Fruit fly (Drosophila melanogaster) whole organism, embryonic: Measurements from ENCODE around the gene Fatp1.

ENCODE experiments used
- Atf6 ChIP-seq: fragments of 200-800 bp; sonication (Bioruptor generic); IDR thresholded peaks from 2 replicates; pipeline ENCODE4 v1.3.6; 2022; ENCODE audit warnings: missing biosample characterization, missing genetic modification characterization
- B-H1 ChIP-seq: fragments of 200-800 bp; sonication (Bioruptor generic); IDR thresholded peaks from 3 replicates; pipeline ENCODE4 v1.3.6; 2022; ENCODE audit warnings: missing biosample characterization, missing genetic modification characterization
- BEAF-32 ChIP-seq: fragments of 200-800 bp; sonication (Bioruptor generic); optimal IDR thresholded peaks from 3 replicates; lab custom pipeline; 2017; ENCODE audit warnings: missing biosample characterization, missing genetic modification characterization, mild to moderate bottlenecking, moderate library complexity, missing genetic modification reagents
- Bdp1 ChIP-seq: fragments of 200-800 bp; sonication (Bioruptor generic); optimal IDR thresholded peaks from 3 replicates; lab custom pipeline; 2016; ENCODE audit warnings: missing biosample characterization, missing genetic modification characterization
- Bgb ChIP-seq: fragments of 200-800 bp; sonication (Bioruptor generic); IDR thresholded peaks from 2 replicates; pipeline ENCODE4 v1.3.6; 2022; ENCODE audit warnings: missing biosample characterization, missing genetic modification characterization; ENCODE audit not compliant: partially characterized antibody
- CG10321 ChIP-seq: fragments of 200-800 bp; sonication (Bioruptor generic); IDR thresholded peaks from 2 replicates; pipeline ENCODE4 v1.3.6; 2022; ENCODE audit warnings: missing biosample characterization, missing genetic modification characterization
- CG11504 ChIP-seq: fragments of 200-800 bp; sonication (Bioruptor generic); optimal IDR thresholded peaks from 3 replicates; lab custom pipeline; 2019; ENCODE audit warnings: missing biosample characterization, mild to moderate bottlenecking, missing genetic modification characterization, moderate library complexity
- CG11695 ChIP-seq: fragments of 200-800 bp; sonication (Bioruptor generic); IDR thresholded peaks from 3 replicates; pipeline ENCODE4 v1.3.6; 2022; ENCODE audit warnings: missing biosample characterization, missing genetic modification characterization
- CG12071 ChIP-seq: fragments of 200-800 bp; sonication (Bioruptor generic); optimal IDR thresholded peaks from 3 replicates; lab custom pipeline; 2018; ENCODE audit warnings: missing biosample characterization, mild to moderate bottlenecking, missing genetic modification characterization
- CG13775 ChIP-seq: fragments of 200-800 bp; sonication (Bioruptor generic); optimal IDR thresholded peaks from 3 replicates; lab custom pipeline; 2017; ENCODE audit warnings: missing biosample characterization, mild to moderate bottlenecking, missing genetic modification characterization
- CG15479 ChIP-seq: fragments of 200-800 bp; sonication (Bioruptor generic); optimal IDR thresholded peaks from 3 replicates; lab custom pipeline; 2019; ENCODE audit warnings: missing biosample characterization, mild to moderate bottlenecking, missing genetic modification characterization, moderate library complexity
- CG1602 ChIP-seq: fragments of 200-800 bp; sonication (Bioruptor generic); optimal IDR thresholded peaks from 3 replicates; lab custom pipeline; 2016; ENCODE audit warnings: missing biosample characterization, missing genetic modification characterization
- CG1647 ChIP-seq: fragments of 200-800 bp; sonication (Bioruptor generic); optimal IDR thresholded peaks from 3 replicates; lab custom pipeline; 2016; ENCODE audit warnings: missing biosample characterization, missing genetic modification characterization
- CG18619 ChIP-seq: fragments of 200-800 bp; sonication (Bioruptor generic); optimal IDR thresholded peaks from 3 replicates; lab custom pipeline; 2017; ENCODE audit warnings: missing biosample characterization, mild to moderate bottlenecking, missing genetic modification characterization
- CG34376 ChIP-seq: fragments of 200-800 bp; sonication (Bioruptor generic); optimal IDR thresholded peaks from 2 replicates; lab custom pipeline; 2018; ENCODE audit warnings: missing biosample characterization, mild to moderate bottlenecking, missing genetic modification characterization
- CG4854 ChIP-seq: fragments of 200-800 bp; sonication (Bioruptor generic); optimal IDR thresholded peaks from 2 replicates; lab custom pipeline; 2016; ENCODE audit warnings: missing biosample characterization, missing genetic modification characterization, inconsistent platforms
- CG6654 ChIP-seq: fragments of 200-800 bp; sonication (Bioruptor generic); optimal IDR thresholded peaks from 2 replicates; lab custom pipeline; 2017; ENCODE audit warnings: missing biosample characterization, mild to moderate bottlenecking, missing genetic modification characterization
- CG7556 ChIP-seq: fragments of 200-800 bp; sonication (Bioruptor generic); optimal IDR thresholded peaks from 2 replicates; lab custom pipeline; 2017; ENCODE audit warnings: missing biosample characterization, mild to moderate bottlenecking, missing genetic modification characterization
- CG8089 ChIP-seq: fragments of 200-800 bp; sonication (Bioruptor generic); optimal IDR thresholded peaks from 3 replicates; lab custom pipeline; 2016; ENCODE audit warnings: missing biosample characterization, missing genetic modification characterization
- CG8281 ChIP-seq: fragments of 200-800 bp; sonication (Bioruptor generic); optimal IDR thresholded peaks from 2 replicates; lab custom pipeline; 2018; ENCODE audit warnings: missing biosample characterization, mild to moderate bottlenecking, missing genetic modification characterization, moderate library complexity
- CG8359 ChIP-seq: fragments of 200-800 bp; sonication (Bioruptor generic); optimal IDR thresholded peaks from 2 replicates; lab custom pipeline; 2017; ENCODE audit warnings: missing biosample characterization, mild to moderate bottlenecking, missing genetic modification characterization, borderline replicate concordance
- CG9817 ChIP-seq: fragments of 200-800 bp; sonication (Bioruptor generic); optimal IDR thresholded peaks from 2 replicates; lab custom pipeline; 2018; ENCODE audit warnings: missing biosample characterization, mild to moderate bottlenecking, missing genetic modification characterization, moderate library complexity
- CG9876 ChIP-seq: fragments of 200-800 bp; sonication (Bioruptor generic); optimal IDR thresholded peaks from 2 replicates; lab custom pipeline; 2016; ENCODE audit warnings: missing biosample characterization, missing genetic modification characterization
- Chrac-16 ChIP-seq: fragments of 200-800 bp; sonication (Bioruptor generic); optimal IDR thresholded peaks from 3 replicates; lab custom pipeline; 2016; ENCODE audit warnings: missing biosample characterization, missing genetic modification characterization
- CkIIα-i1 ChIP-seq: fragments of 200-800 bp; sonication (Bioruptor generic); IDR thresholded peaks from 2 replicates; pipeline ENCODE4 v1.3.6; 2022; ENCODE audit warnings: missing biosample characterization, missing genetic modification characterization
- CoRest ChIP-seq: fragments of 200-800 bp; sonication (Bioruptor generic); optimal IDR thresholded peaks from 3 replicates; lab custom pipeline; 2018; ENCODE audit warnings: missing biosample characterization, mild to moderate bottlenecking, missing genetic modification characterization, moderate library complexity
- Dip2 ChIP-seq: fragments of 200-800 bp; sonication (Bioruptor generic); IDR thresholded peaks from 2 replicates; pipeline ENCODE4 v1.3.6; 2022; ENCODE audit warnings: missing biosample characterization, missing genetic modification characterization
- E2f2 ChIP-seq: fragments of 200-800 bp; sonication (Bioruptor generic); IDR thresholded peaks from 2 replicates; pipeline ENCODE4 v1.3.6; 2022; ENCODE audit warnings: missing biosample characterization, missing genetic modification characterization
- Fer1 ChIP-seq: fragments of 200-800 bp; sonication (Bioruptor generic); optimal IDR thresholded peaks from 2 replicates; lab custom pipeline; 2017; ENCODE audit warnings: missing biosample characterization, mild to moderate bottlenecking, missing genetic modification characterization
- Hr51 ChIP-seq, 2 experiments: fragments of 200-800 bp; sonication (Bioruptor generic); optimal IDR thresholded peaks; 2 replicates in 1 of 2; 3 replicates in 1 of 2; lab custom pipeline; 2016 to 2018; ENCODE audit warnings: missing biosample characterization in 2 of 2, missing genetic modification characterization in 2 of 2, mild to moderate bottlenecking in 1 of 2, moderate library complexity in 1 of 2
- MBD-R2 ChIP-seq: fragments of 200-800 bp; sonication (Bioruptor generic); IDR thresholded peaks from 2 replicates; pipeline ENCODE4 v1.3.6; 2022; ENCODE audit warnings: missing biosample characterization, missing genetic modification characterization
- MESR4 ChIP-seq: fragments of 200-800 bp; sonication (Bioruptor generic); optimal IDR thresholded peaks from 2 replicates; lab custom pipeline; 2018; ENCODE audit warnings: missing biosample characterization, mild to moderate bottlenecking, missing genetic modification characterization, moderate library complexity
- NC2α ChIP-seq: fragments of 200-800 bp; sonication (Bioruptor generic); optimal IDR thresholded peaks from 2 replicates; lab custom pipeline; 2016; ENCODE audit warnings: missing biosample characterization, missing genetic modification characterization
- NC2β ChIP-seq: fragments of 200-800 bp; sonication (Bioruptor generic); optimal IDR thresholded peaks from 2 replicates; lab custom pipeline; 2016; ENCODE audit warnings: missing biosample characterization, missing genetic modification characterization
- NK7.1 ChIP-seq: fragments of 200-800 bp; sonication (Bioruptor generic); optimal IDR thresholded peaks from 3 replicates; lab custom pipeline; 2016; ENCODE audit warnings: missing biosample characterization, missing genetic modification characterization
- Sox100B ChIP-seq: fragments of 200-800 bp; sonication (Bioruptor generic); optimal IDR thresholded peaks from 3 replicates; lab custom pipeline; 2018; ENCODE audit warnings: missing biosample characterization, mild to moderate bottlenecking, missing genetic modification characterization
- Taf1 ChIP-seq: fragments of 200-800 bp; sonication (Bioruptor generic); IDR thresholded peaks from 2 replicates; pipeline ENCODE4 v1.3.6; 2022; ENCODE audit warnings: missing biosample characterization, missing genetic modification characterization
- cas ChIP-seq: fragments of 200-800 bp; sonication (Bioruptor generic); IDR thresholded peaks from 2 replicates; pipeline ENCODE4 v1.3.6; 2022; ENCODE audit warnings: missing biosample characterization, missing genetic modification characterization
- chn ChIP-seq: fragments of 200-800 bp; sonication (Bioruptor generic); optimal IDR thresholded peaks from 2 replicates; lab custom pipeline; 2016; ENCODE audit warnings: missing biosample characterization, missing genetic modification characterization
- dysf ChIP-seq: fragments of 200-800 bp; sonication (Bioruptor generic); IDR thresholded peaks from 3 replicates; pipeline ENCODE4 v1.3.6; 2022; ENCODE audit warnings: missing biosample characterization, missing genetic modification characterization
- emc ChIP-seq: fragments of 200-800 bp; sonication (Bioruptor generic); optimal IDR thresholded peaks from 2 replicates; lab custom pipeline; 2016; ENCODE audit warnings: missing biosample characterization, missing genetic modification characterization
- esg ChIP-seq: fragments of 200-800 bp; sonication (Bioruptor generic); conservative IDR thresholded peaks from 2 replicates; pipeline ENCODE4 v1.3.6; 2022; ENCODE audit warnings: missing biosample characterization, missing genetic modification characterization
- gro ChIP-seq: fragments of 200-800 bp; sonication (Bioruptor generic); optimal IDR thresholded peaks from 2 replicates; lab custom pipeline; 2016; ENCODE audit warnings: missing biosample characterization, missing genetic modification characterization
- gsb ChIP-seq: fragments of 200-800 bp; sonication (Bioruptor generic); IDR thresholded peaks from 2 replicates; pipeline ENCODE4 v1.3.6; 2022; ENCODE audit warnings: missing biosample characterization, missing genetic modification characterization
- lilli ChIP-seq: fragments of 200-800 bp; sonication (Bioruptor generic); optimal IDR thresholded peaks from 3 replicates; lab custom pipeline; 2016; ENCODE audit warnings: missing biosample characterization, missing genetic modification characterization
- lola ChIP-seq, 3 experiments: fragments of >200 bp in 2 of 3; fragments of 200-800 bp in 1 of 3; sonication (Bioruptor generic) in 1 of 3; optimal IDR thresholded peaks; 2 replicates each; lab custom pipeline; 2017 to 2019; ENCODE audit warnings: missing biosample characterization in 3 of 3, missing genetic modification characterization in 3 of 3, mild to moderate bottlenecking in 1 of 3, moderate library complexity in 1 of 3
- pan ChIP-seq, 4 experiments: fragments of >200 bp in 3 of 4; fragments of 200-800 bp in 1 of 4; sonication (Bioruptor generic) in 1 of 4; optimal IDR thresholded peaks in 3 of 4; IDR thresholded peaks in 1 of 4; 2 replicates each; pipeline versions ENCODE4 v1.3.6 to Lab custom; 2017 to 2022; ENCODE audit warnings: missing biosample characterization in 2 of 4, missing genetic modification characterization in 2 of 4, mixed read lengths in 1 of 4
- trem ChIP-seq: fragments of 200-800 bp; optimal IDR thresholded peaks from 3 replicates; lab custom pipeline; 2019; ENCODE audit warnings: missing biosample characterization, mild to moderate bottlenecking, missing genetic modification characterization, moderate library complexity
- vvl ChIP-seq: fragments of 200-800 bp; sonication (Bioruptor generic); IDR thresholded peaks from 2 replicates; pipeline ENCODE4 v1.3.6; 2022; ENCODE audit warnings: missing biosample characterization, missing genetic modification characterization

Fatp1 gene

DNA sequence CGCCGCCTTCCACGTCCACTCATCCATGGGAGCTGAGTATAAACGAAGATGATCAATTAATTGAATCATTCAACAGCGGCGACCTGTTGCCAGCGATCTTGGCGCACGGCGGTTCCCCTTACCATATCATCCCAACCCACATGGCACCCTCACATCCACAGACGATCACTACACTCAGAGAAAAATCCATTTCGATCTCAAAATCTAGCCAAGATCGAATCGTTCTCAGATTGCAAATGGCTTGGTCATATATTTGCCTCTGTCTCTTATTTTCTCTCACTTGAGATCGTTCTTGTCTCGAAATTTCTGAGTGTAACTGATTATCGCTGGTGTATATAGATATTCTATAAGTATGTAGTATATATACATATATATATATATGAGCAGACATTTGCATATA, 48.6 kb downstream of the Fatp1 start (continued):
- no peak for TF ChIP-seq CG8359
- peak; percentile 64 for TF ChIP-seq CG9817 (tag; lab: Kevin White, UChicago)
- TF ChIP-seq Atf6 (GFP tag; lab: Robert Waterston, UW) = peak; percentile 63
- TF ChIP-seq lilli (GFP tag; lab: Kevin White, UChicago) = peak; percentile 52
- peak; percentile 15 for TF ChIP-seq CG7556 (GFP tag; lab: Kevin White, UChicago)
- TF ChIP-seq CG4854 (GFP tag; lab: Kevin White, UChicago) = no peak
- TF ChIP-seq CG34376 (GFP tag; lab: Kevin White, UChicago) = no peak
- peak; percentile 25 for TF ChIP-seq Chrac-16 (GFP tag; lab: Kevin White, UChicago)
- no peak; the same call in 1 of the 2 replicates for TF ChIP-seq CkIIα-i1 (GFP tag; lab: Robert Waterston, UW)
- TF ChIP-seq CG15479 (GFP tag; lab: Kevin White, UChicago) = no peak
- no peak for TF ChIP-seq NK7.1 (GFP tag; lab: Kevin White, UChicago)
- TF ChIP-seq CG11504 (tag; lab: Kevin White, UChicago) = peak; percentile 75
- no peak for TF ChIP-seq BEAF-32
- TF ChIP-seq chn (GFP tag; lab: Kevin White, UChicago) = peak; percentile 11
- TF ChIP-seq gro (GFP tag; lab: Kevin White, UChicago) = no peak
- no peak for TF ChIP-seq CG8089
- peak; percentile 49 for TF ChIP-seq CG1602 (GFP tag; lab: Kevin White, UChicago)
- TF ChIP-seq CG12071 (GFP tag; lab: Kevin White, UChicago) = peak; percentile 50
- TF ChIP-seq Dip2 = no peak
- TF ChIP-seq B-H1 (GFP tag; lab: Robert Waterston, UW) = peak; percentile 35; the same call in 2 of the 3 replicates
- TF ChIP-seq emc (GFP tag; lab: Kevin White, UChicago) = no peak
- TF ChIP-seq Hr51 (GFP tag; optimal IDR thresholded peaks at IDR 0.05; lab: Kevin White, UChicago) = peak; percentile 3 to 56
- TF ChIP-seq Bgb (GFP tag; lab: Robert Waterston, UW) = no peak
- 0 out of 2 replicates have a peak, but pooled peaks have one; percentile 46 for TF ChIP-seq gsb
- peak; percentile 63 for TF ChIP-seq CoRest (tag; lab: Kevin White, UChicago)
- TF ChIP-seq MESR4 (GFP tag; lab: Kevin White, UChicago) = no peak

DNA sequence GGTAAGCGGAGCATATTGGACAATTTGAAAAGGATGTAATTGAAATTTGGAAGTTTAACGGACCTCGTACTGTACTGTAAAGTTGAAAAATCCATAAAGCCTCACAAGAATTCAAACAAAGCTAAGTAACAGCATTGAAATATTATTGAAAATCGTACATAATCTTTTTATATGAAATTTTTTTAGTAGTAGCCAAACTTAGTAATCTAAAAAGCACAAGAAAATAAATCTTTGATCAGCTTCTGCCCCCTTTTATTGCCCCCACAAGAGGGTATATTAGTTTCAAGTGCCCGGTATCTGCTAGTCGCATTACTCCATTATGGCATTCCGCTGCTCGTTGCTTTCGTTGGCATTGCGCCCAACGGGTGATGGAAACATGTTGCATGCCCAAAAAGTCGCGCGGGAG, 50.1 kb downstream of the Fatp1 start:
- TF ChIP-seq cas (GFP tag; lab: Robert Waterston, UW) (no peak), NC2α (GFP tag; lab: Kevin White, UChicago) (peak; percentile 50), Sox100B (GFP tag; lab: Kevin White, UChicago) (peak; percentile 82), vvl (GFP tag; lab: Robert Waterston, UW) (no peak; the same call in 1 of the 2 replicates), Bdp1 (GFP tag; lab: Kevin White, UChicago) (no peak), trem (tag; lab: Kevin White, UChicago) (peak; percentile 37), Atf6 (GFP tag; lab: Robert Waterston, UW) (peak; percentile 20; the same call in 1 of the 2 replicates), CG13775 (peak; percentile 62), CG12071 (GFP tag; lab: Kevin White, UChicago) (peak; percentile 35), CG10321 (no peak), Taf1 (no peak), NC2β (GFP tag; lab: Kevin White, UChicago) (peak; percentile 6), CG9876 (GFP tag; lab: Kevin White, UChicago) (no peak), Fer1 (GFP tag; lab: Kevin White, UChicago) (no peak), E2f2 (GFP tag; lab: Robert Waterston, UW) (0 out of 2 replicates have a peak, but pooled peaks have one; percentile 30), CG8281 (tag; lab: Kevin White, UChicago) (peak; percentile 23), pan (optimal IDR thresholded peaks at IDR 0.05; lab: Kevin White, UChicago) (no peak), pan (GFP tag; optimal IDR thresholded peaks at IDR 0.05 in 1 of 2, IDR thresholded peaks at IDR 0.05 in 1 of 2) (peak in 1 of 2 experiments; percentile 57), CG18619 (GFP tag; lab: Kevin White, UChicago) (peak; percentile 49), esg (no peak; the same call in 1 of the 2 replicates), CG1647 (GFP tag; lab: Kevin White, UChicago) (peak; percentile 14), CG6654 (GFP tag; lab: Kevin White, UChicago) (peak; percentile 32), lola (GFP tag; optimal IDR thresholded peaks at IDR 0.05; lab: Kevin White, UChicago) (peak in 1 of 3 experiments; percentile 74), MBD-R2 (no peak), CG11695 (GFP tag; lab: Robert Waterston, UW) (peak; percentile 54; the same call in 2 of the 3 replicates), dysf (peak; percentile 76)
